Fruit fly (Drosophila melanogaster) whole organism, prepupa: ENCODE measurements around the gene mRpL39.

Experiments used
- CG8119 ChIP-seq: fragments of 200-800 bp; sonication (Bioruptor generic); IDR thresholded peaks from 3 replicates; pipeline ENCODE4 v1.3.6; 2022; ENCODE audit warnings: missing biosample characterization, missing genetic modification characterization
- Gug ChIP-seq: fragments of 200-800 bp; sonication (Bioruptor generic); IDR thresholded peaks from 2 replicates; pipeline ENCODE4 v1.3.6; 2022; ENCODE audit warnings: missing biosample characterization, missing genetic modification characterization
- Met ChIP-seq: fragments of 200-800 bp; sonication (Bioruptor generic); optimal IDR thresholded peaks from 3 replicates; lab custom pipeline; 2016; ENCODE audit warnings: missing biosample characterization, missing genetic modification characterization
- OdsH ChIP-seq: fragments of 200-800 bp; sonication (Bioruptor generic); optimal IDR thresholded peaks from 3 replicates; lab custom pipeline; 2016; ENCODE audit warnings: missing biosample characterization, missing genetic modification characterization
- Smox ChIP-seq: fragments of 200-800 bp; sonication (Bioruptor generic); optimal IDR thresholded peaks from 3 replicates; lab custom pipeline; 2016; ENCODE audit warnings: missing biosample characterization, missing genetic modification characterization
- Sox102F ChIP-seq: fragments of 200-800 bp; sonication (Bioruptor generic); optimal IDR thresholded peaks from 2 replicates; lab custom pipeline; 2016; ENCODE audit warnings: missing biosample characterization, mild to moderate bottlenecking, missing genetic modification characterization
- Sox14 ChIP-seq: fragments of 200-800 bp; sonication (Bioruptor generic); optimal IDR thresholded peaks from 3 replicates; lab custom pipeline; 2016; ENCODE audit warnings: missing biosample characterization, missing genetic modification characterization
- Sox15 ChIP-seq: fragments of 200-800 bp; sonication (Bioruptor generic); optimal IDR thresholded peaks from 3 replicates; lab custom pipeline; 2016; ENCODE audit warnings: missing biosample characterization, missing genetic modification characterization
- acj6 ChIP-seq: fragments of 200-800 bp; sonication (Bioruptor generic); optimal IDR thresholded peaks from 3 replicates; lab custom pipeline; 2016; ENCODE audit warnings: missing biosample characterization, missing genetic modification characterization
- dac ChIP-seq: fragments of 200-800 bp; sonication (Bioruptor generic); optimal IDR thresholded peaks from 2 replicates; lab custom pipeline; 2017; ENCODE audit warnings: missing biosample characterization, mild to moderate bottlenecking, missing genetic modification characterization
- dsx ChIP-seq: fragments of 200-800 bp; optimal IDR thresholded peaks from 3 replicates; lab custom pipeline; 2019; ENCODE audit warnings: missing biosample characterization, mild to moderate bottlenecking, missing genetic modification characterization, moderate library complexity; ENCODE audit not compliant: poor library complexity, severe bottlenecking
- eg ChIP-seq: fragments of 200-800 bp; sonication (Bioruptor generic); IDR thresholded peaks from 3 replicates; pipeline ENCODE4 v1.3.6; 2022; ENCODE audit warnings: missing biosample characterization, missing genetic modification characterization
- vri ChIP-seq: fragments of 200-800 bp; sonication (Bioruptor generic); optimal IDR thresholded peaks from 3 replicates; lab custom pipeline; 2016; ENCODE audit warnings: missing biosample characterization, mild to moderate bottlenecking, missing genetic modification characterization

DNA sequence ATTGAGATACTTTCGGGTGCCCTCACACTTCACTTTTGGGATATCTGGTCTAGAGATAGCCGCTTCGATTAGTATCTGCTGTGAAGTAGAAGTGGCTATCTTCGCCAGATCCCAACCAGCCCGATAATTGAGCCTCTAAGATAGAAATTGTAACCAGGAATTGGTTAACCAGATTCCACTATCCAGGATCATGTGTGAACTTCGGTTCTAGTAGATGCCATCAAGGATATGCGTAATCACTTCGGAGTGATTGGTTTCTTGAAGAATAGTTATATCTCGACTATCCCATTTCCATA lies 42.5 kb downstream of the mRpL39 start:
- TF ChIP-seq Sox15 (GFP tag; lab: Kevin White, UChicago) (no peak), Smox (GFP tag; lab: Kevin White, UChicago) (no peak), Sox14 (GFP tag; lab: Kevin White, UChicago) (no peak), Met (GFP tag; lab: Kevin White, UChicago) (no peak), Sox102F (no peak), dac (GFP tag; lab: Kevin White, UChicago) (no peak), OdsH (GFP tag; lab: Kevin White, UChicago) (no peak), CG8119 (GFP tag; lab: Robert Waterston, UW) (no peak), vri (no peak), eg (GFP tag; lab: Robert Waterston, UW) (no peak), dsx (GFP tag; lab: Kevin White, UChicago) (no peak), acj6 (GFP tag; lab: Kevin White, UChicago) (no peak), Gug (no peak)
